Worm (Caenorhabditis elegans): ENCODE data around the gene T12G3.11.

The T12G3.11 gene

ce11 chrIV:12010377-12010776 is 19.2 kb downstream of the T12G3.11 start:
- TF ChIP-seq T22C8.4 (GFP tag; IDR thresholded peaks at IDR 0.05) (no peak), tab-1 (GFP tag; IDR thresholded peaks at IDR 0.05) (no peak), med-1 (GFP tag; optimal IDR thresholded peaks at IDR 0.05; ENCODE audit: insufficient read depth) (no peak), ref-1 (GFP tag; conservative IDR thresholded peaks at IDR 0.05) (no peak), flt-1 (GFP tag; IDR thresholded peaks at IDR 0.05) (no peak), ztf-23 (GFP tag; IDR thresholded peaks at IDR 0.05) (no peak), ztf-29 (GFP tag; IDR thresholded peaks at IDR 0.05) (no peak), klf-2 (GFP tag; conservative IDR thresholded peaks at IDR 0.05) (no peak), cog-1 (tag; optimal IDR thresholded peaks at IDR 0.05) (no peak)

- no peak for TF ChIP-seq tab-1 (GFP tag; IDR thresholded peaks at IDR 0.05)
- no peak for TF ChIP-seq klf-2 (GFP tag; conservative IDR thresholded peaks at IDR 0.05)
- TF ChIP-seq ztf-23 (GFP tag; IDR thresholded peaks at IDR 0.05) = no peak
- no peak for TF ChIP-seq med-1 (GFP tag; optimal IDR thresholded peaks at IDR 0.05; ENCODE audit: insufficient read depth)
- TF ChIP-seq cog-1 (tag; optimal IDR thresholded peaks at IDR 0.05) = no peak
- no peak for TF ChIP-seq flt-1 (GFP tag; IDR thresholded peaks at IDR 0.05)
Observed at ce11 chrIV:12009046-12009674, 20.4 kb downstream of the T12G3.11 start.

ce11 chrIV:12005090-12005770 is 24.3 kb downstream of the T12G3.11 start:
- TF ChIP-seq ref-1 (GFP tag; conservative IDR thresholded peaks at IDR 0.05) (no peak), cog-1 (tag; optimal IDR thresholded peaks at IDR 0.05) (no peak), ztf-23 (GFP tag; IDR thresholded peaks at IDR 0.05) (no peak), klf-2 (GFP tag; conservative IDR thresholded peaks at IDR 0.05) (no peak), ztf-29 (GFP tag; IDR thresholded peaks at IDR 0.05) (no peak), med-1 (GFP tag; optimal IDR thresholded peaks at IDR 0.05; ENCODE audit: insufficient read depth) (no peak), T22C8.4 (GFP tag; IDR thresholded peaks at IDR 0.05) (no peak), tab-1 (GFP tag; IDR thresholded peaks at IDR 0.05) (no peak), flt-1 (GFP tag; IDR thresholded peaks at IDR 0.05) (no peak)

ce11 chrIV:11986407-11986806 is 43.2 kb downstream of the T12G3.11 start:
- TF ChIP-seq flt-1 (GFP tag; IDR thresholded peaks at IDR 0.05) = no peak
- no peak for TF ChIP-seq ztf-29 (GFP tag; IDR thresholded peaks at IDR 0.05)
- TF ChIP-seq ztf-23 (GFP tag; IDR thresholded peaks at IDR 0.05) = no peak
- no peak for TF ChIP-seq T22C8.4 (GFP tag; IDR thresholded peaks at IDR 0.05)
- TF ChIP-seq cog-1 (tag; optimal IDR thresholded peaks at IDR 0.05) = no peak
- TF ChIP-seq klf-2 (GFP tag; conservative IDR thresholded peaks at IDR 0.05) = no peak
- no peak for TF ChIP-seq ref-1 (GFP tag; conservative IDR thresholded peaks at IDR 0.05)
- no peak for TF ChIP-seq med-1 (GFP tag; optimal IDR thresholded peaks at IDR 0.05; ENCODE audit: insufficient read depth)
- no peak for TF ChIP-seq tab-1 (GFP tag; IDR thresholded peaks at IDR 0.05)

Measured in whole organism, midembryonic.